Fruit fly (Drosophila melanogaster): ENCODE data around the gene PGRP-SA.
A peak's percentile ranks its signal among the peaks of the same experiment; 100 is the strongest.

The PGRP-SA gene

dm6 chrX:11559728-11560724, 1.4 kb upstream of the PGRP-SA start (continued):
- TF ChIP-seq CG11723 (GFP tag; optimal IDR thresholded peaks at IDR 0.05) = peak; percentile 79
- no peak for TF ChIP-seq bowl (GFP tag; IDR thresholded peaks at IDR 0.05)
- peak; percentile 42; the same call in 1 of the 2 replicates for TF ChIP-seq Oaz (GFP tag; IDR thresholded peaks at IDR 0.05)
- no peak for TF ChIP-seq HmgD (GFP tag; optimal IDR thresholded peaks at IDR 0.05)
- peak; percentile 58 for TF ChIP-seq CG30431 (GFP tag; optimal IDR thresholded peaks at IDR 0.05)
- no peak for TF ChIP-seq CG13287 (GFP tag; IDR thresholded peaks at IDR 0.05; ENCODE audit: partially characterized antibody)
- TF ChIP-seq CG3065 (GFP tag; optimal IDR thresholded peaks at IDR 0.05) = peak; percentile 37
- TF ChIP-seq CG32772 (GFP tag; IDR thresholded peaks at IDR 0.05) = peak; percentile 56
- TF ChIP-seq Trl (optimal IDR thresholded peaks at IDR 0.05) = no peak
- peak; percentile 9 for TF ChIP-seq Trl (GFP tag; optimal IDR thresholded peaks at IDR 0.05)
- peak; percentile 68 for TF ChIP-seq CG14710 (tag; optimal IDR thresholded peaks at IDR 0.05)
- TF ChIP-seq toy (GFP tag; IDR thresholded peaks at IDR 0.05) = 0 out of 2 replicates have a peak, but pooled peaks have one; percentile 21
- peak; percentile 91 for TF ChIP-seq CG3281 (GFP tag; optimal IDR thresholded peaks at IDR 0.05)
- peak; percentile 80 for TF ChIP-seq kay (GFP tag; optimal IDR thresholded peaks at IDR 0.05)
- TF ChIP-seq CG16779 (GFP tag; IDR thresholded peaks at IDR 0.05) = no peak
- no peak for TF ChIP-seq disco-r (GFP tag; optimal IDR thresholded peaks at IDR 0.05)
- TF ChIP-seq D19A (tag; optimal IDR thresholded peaks at IDR 0.05) = peak; percentile 86
- peak; percentile 92 for TF ChIP-seq Fer1 (GFP tag; optimal IDR thresholded peaks at IDR 0.05)
- no peak for TF ChIP-seq CG17186 (GFP tag; optimal IDR thresholded peaks at IDR 0.05)
- no peak for TF ChIP-seq repo (GFP tag; optimal IDR thresholded peaks at IDR 0.05)
- peak; percentile 89 for TF ChIP-seq CG10209 (GFP tag; optimal IDR thresholded peaks at IDR 0.05)
- TF ChIP-seq CG10321 (GFP tag; IDR thresholded peaks at IDR 0.05) = no peak; the same call in 1 of the 2 replicates
- TF ChIP-seq CG15601 (tag; optimal IDR thresholded peaks at IDR 0.05) = peak; percentile 77
- TF ChIP-seq dimm (GFP tag; IDR thresholded peaks at IDR 0.05) = no peak
- no peak for TF ChIP-seq vnd (GFP tag; IDR thresholded peaks at IDR 0.05; ENCODE audit: partially characterized antibody)
- TF ChIP-seq Bteb2 (GFP tag; optimal IDR thresholded peaks at IDR 0.05) = peak; percentile 41
- TF ChIP-seq vfl (GFP tag; optimal IDR thresholded peaks at IDR 0.05) = no peak
- peak; percentile 36 for TF ChIP-seq CG8944 (GFP tag; optimal IDR thresholded peaks at IDR 0.05)
- peak; percentile 78 for TF ChIP-seq row (GFP tag; IDR thresholded peaks at IDR 0.05)
- no peak for TF ChIP-seq Dll (GFP tag; IDR thresholded peaks at IDR 0.05; ENCODE audit: partially characterized antibody)
- TF ChIP-seq bbx (GFP tag; IDR thresholded peaks at IDR 0.05; ENCODE audit: partially characterized antibody) = no peak; the same call in 1 of the 2 replicates
- TF ChIP-seq Ada2b (GFP tag; IDR thresholded peaks at IDR 0.05) = peak; percentile 64
- peak; percentile 73 for TF ChIP-seq Deaf1 (tag; optimal IDR thresholded peaks at IDR 0.05)
- TF ChIP-seq CG32767 (GFP tag; IDR thresholded peaks at IDR 0.05) = peak; percentile 48; the same call in 1 of the 2 replicates
- peak; percentile 78 for TF ChIP-seq CG2120 (GFP tag; optimal IDR thresholded peaks at IDR 0.05)
- TF ChIP-seq Opbp (GFP tag; IDR thresholded peaks at IDR 0.05; ENCODE audit: partially characterized antibody) = no peak
- TF ChIP-seq sens (GFP tag) = peak; percentile 91
- TF ChIP-seq Nf-YB (GFP tag; optimal IDR thresholded peaks at IDR 0.05) = peak; percentile 75
- TF ChIP-seq tin (GFP tag; optimal IDR thresholded peaks at IDR 0.05) = peak; percentile 72
- peak; percentile 20 for TF ChIP-seq Myb (GFP tag; optimal IDR thresholded peaks at IDR 0.05)
- TF ChIP-seq CG5180 (GFP tag; optimal IDR thresholded peaks at IDR 0.05) = peak; percentile 78
- TF ChIP-seq CG11093 (GFP tag; IDR thresholded peaks at IDR 0.05) = peak; percentile 45; the same call in 1 of the 3 replicates
- TF ChIP-seq so (GFP tag; IDR thresholded peaks at IDR 0.05) = peak; percentile 76
- TF ChIP-seq CG13775 (GFP tag; optimal IDR thresholded peaks at IDR 0.05) = peak; percentile 85
- peak; percentile 94 for TF ChIP-seq CG11504 (tag; optimal IDR thresholded peaks at IDR 0.05)
- TF ChIP-seq otp (GFP tag; IDR thresholded peaks at IDR 0.05) = no peak
- TF ChIP-seq da (GFP tag; optimal IDR thresholded peaks at IDR 0.05) = no peak
- TF ChIP-seq fd96Cb (tag; optimal IDR thresholded peaks at IDR 0.05) = peak; percentile 83
- no peak for TF ChIP-seq gfzf (GFP tag; optimal IDR thresholded peaks at IDR 0.05)
